Fruit fly (Drosophila melanogaster) whole organism: ENCODE results near the gene Vm26Ab.

Source experiments
- CG8478 ChIP-seq: fragments of >200 bp; optimal IDR thresholded peaks from 2 replicates; lab custom pipeline; 2018; ENCODE audit warnings: inconsistent platforms
- Dll ChIP-seq: fragments of >200 bp; optimal IDR thresholded peaks from 2 replicates; lab custom pipeline; 2017
- EcR ChIP-seq, 2 experiments: fragments of >200 bp; optimal IDR thresholded peaks; 2 replicates each; lab custom pipeline; 2017; ENCODE audit warnings: missing biosample characterization in 2 of 2, missing genetic modification characterization in 2 of 2, missing genetic modification reagents in 2 of 2
- pan ChIP-seq: fragments of >200 bp; optimal IDR thresholded peaks from 2 replicates; lab custom pipeline; 2017
- psq ChIP-seq: fragments of >200 bp; optimal IDR thresholded peaks from 2 replicates; lab custom pipeline; 2017
- usp ChIP-seq: fragments of >200 bp; optimal IDR thresholded peaks from 2 replicates; lab custom pipeline; 2017; ENCODE audit warnings: missing biosample characterization, missing genetic modification characterization, mixed read lengths

The Vm26Ab gene

dm6 chr2L:5946728-5947127 is 10.1 kb upstream of the Vm26Ab start:
- TF ChIP-seq CG8478 (lab: Kevin White, UChicago) (no peak), usp (no peak), psq (lab: Kevin White, UChicago) (no peak), EcR (GFP tag; optimal IDR thresholded peaks at IDR 0.05; lab: Kevin White, UChicago) (no peak), pan (lab: Kevin White, UChicago) (no peak), Dll (no peak)

- no peak for TF ChIP-seq psq (lab: Kevin White, UChicago)
Observed at dm6 chr2L:5947504-5947903, 9.3 kb upstream of the Vm26Ab start.

dm6 chr2L:5948775-5949526 is 7.9 kb upstream of the Vm26Ab start, which contains the start of gene CG9044:
CG9044 (plus strand) TSS chr2L:5949450.
- TF ChIP-seq psq (lab: Kevin White, UChicago): no peak
- no peak for TF ChIP-seq pan (lab: Kevin White, UChicago)
- no peak for TF ChIP-seq Dll
- no peak for TF ChIP-seq EcR (GFP tag; optimal IDR thresholded peaks at IDR 0.05; lab: Kevin White, UChicago)
- TF ChIP-seq CG8478 (lab: Kevin White, UChicago): no peak
- TF ChIP-seq usp: no peak

- TF ChIP-seq EcR (GFP tag; optimal IDR thresholded peaks at IDR 0.05; lab: Kevin White, UChicago) (no peak), CG8478 (lab: Kevin White, UChicago) (no peak), psq (lab: Kevin White, UChicago) (no peak)
Observed at dm6 chr2L:5956153-5956552, 651 bp upstream of the Vm26Ab start, which contains the start of gene CG13999. CG13999 (minus strand) TSS chr2L:5956466.

- TF ChIP-seq EcR (GFP tag; optimal IDR thresholded peaks at IDR 0.05; lab: Kevin White, UChicago) (no peak), Dll (no peak), CG8478 (lab: Kevin White, UChicago) (no peak), pan (lab: Kevin White, UChicago) (no peak), usp (no peak), psq (lab: Kevin White, UChicago) (no peak)
Observed at dm6 chr2L:5958581-5959177, 1.9 kb downstream of the Vm26Ab start, which contains the start of gene Vm26Ac. Vm26Ac (minus strand) TSS chr2L:5958631.

DNA sequence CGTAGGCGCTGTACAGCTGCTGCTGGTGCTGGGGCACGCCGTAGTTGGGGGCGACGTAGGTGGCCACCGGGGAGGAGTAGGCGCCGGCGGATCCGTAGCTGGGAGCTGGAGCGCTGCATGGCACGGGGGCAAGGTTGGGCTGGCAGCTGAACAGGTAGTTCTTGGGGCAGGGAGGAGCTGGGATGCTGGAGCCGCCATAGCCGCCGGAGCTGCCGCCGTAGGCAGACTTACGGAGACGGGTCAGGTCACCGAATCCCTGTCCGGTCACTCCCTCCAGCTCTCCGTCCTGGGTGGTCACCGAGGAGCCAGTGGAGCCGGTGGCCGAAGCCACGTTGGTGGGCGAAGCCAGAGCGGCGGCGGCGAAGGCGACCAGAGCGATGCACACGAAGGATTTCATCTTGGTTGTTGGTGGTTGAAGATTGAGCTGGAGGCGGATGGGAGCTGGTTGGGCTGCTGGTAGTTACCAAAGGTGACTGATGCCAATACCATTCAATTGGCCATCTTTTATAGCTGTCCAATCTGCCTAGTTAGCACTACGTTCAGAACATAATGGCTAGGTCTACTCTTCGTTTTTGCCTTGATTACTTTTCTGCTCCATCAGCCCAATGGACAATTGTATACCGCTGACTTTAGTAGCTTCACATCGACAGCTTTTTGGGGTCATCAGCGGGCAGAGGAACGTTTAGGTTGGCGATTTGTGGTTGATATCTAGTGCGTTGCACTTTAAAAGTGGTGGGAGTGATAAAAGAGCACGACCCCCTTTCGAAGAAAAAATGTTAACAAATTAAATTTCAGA is 3.3 kb downstream of the Vm26Ab start, which contains the start of gene Vm26Aa:
Vm26Aa (minus strand) TSS at position 478 of the 796 bp plus-strand sequence.
- TF ChIP-seq psq (lab: Kevin White, UChicago) (no peak), CG8478 (lab: Kevin White, UChicago) (no peak), usp (no peak), EcR (GFP tag; optimal IDR thresholded peaks at IDR 0.05; lab: Kevin White, UChicago) (no peak), Dll (no peak), pan (lab: Kevin White, UChicago) (no peak)

DNA sequence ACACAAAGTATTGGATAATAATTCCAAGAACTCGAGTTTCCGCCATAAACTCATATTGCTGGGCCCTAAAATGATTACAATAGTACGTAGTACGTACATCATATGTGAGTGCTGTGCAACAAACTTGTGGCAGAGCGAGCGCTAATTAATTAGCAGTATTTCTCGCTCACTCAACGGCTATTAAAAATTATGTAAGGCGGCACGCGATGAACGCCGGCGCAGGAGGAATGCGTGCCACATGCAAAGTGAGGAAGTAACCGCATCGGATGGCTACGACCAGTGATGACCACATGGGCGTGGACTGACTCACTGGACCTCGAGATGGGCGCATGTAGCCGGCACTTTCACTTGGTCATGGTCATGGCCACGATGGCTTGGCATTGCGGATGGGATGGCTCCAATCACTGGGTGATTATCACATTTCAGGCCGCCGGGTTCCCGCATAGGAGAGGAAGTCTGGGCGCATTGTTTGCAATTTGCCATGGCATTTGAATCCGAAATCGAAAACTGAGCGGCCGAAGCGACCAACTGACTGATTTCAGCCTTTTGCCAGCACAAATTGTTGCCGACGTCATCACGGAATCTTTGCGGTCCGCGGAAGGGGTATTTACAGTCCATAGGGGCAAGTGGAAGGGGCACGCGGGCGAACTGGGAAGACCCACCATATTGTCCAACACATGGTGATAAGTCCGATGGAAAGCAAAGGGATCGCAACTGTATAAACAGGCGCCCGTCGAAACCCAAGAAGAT is 4.5 kb downstream of the Vm26Ab start:
- no peak for TF ChIP-seq EcR (GFP tag; optimal IDR thresholded peaks at IDR 0.05; lab: Kevin White, UChicago)
- TF ChIP-seq Dll: no peak
- no peak for TF ChIP-seq pan (lab: Kevin White, UChicago)
- TF ChIP-seq psq (lab: Kevin White, UChicago): no peak
- TF ChIP-seq usp: no peak
- no peak for TF ChIP-seq CG8478 (lab: Kevin White, UChicago)

DNA sequence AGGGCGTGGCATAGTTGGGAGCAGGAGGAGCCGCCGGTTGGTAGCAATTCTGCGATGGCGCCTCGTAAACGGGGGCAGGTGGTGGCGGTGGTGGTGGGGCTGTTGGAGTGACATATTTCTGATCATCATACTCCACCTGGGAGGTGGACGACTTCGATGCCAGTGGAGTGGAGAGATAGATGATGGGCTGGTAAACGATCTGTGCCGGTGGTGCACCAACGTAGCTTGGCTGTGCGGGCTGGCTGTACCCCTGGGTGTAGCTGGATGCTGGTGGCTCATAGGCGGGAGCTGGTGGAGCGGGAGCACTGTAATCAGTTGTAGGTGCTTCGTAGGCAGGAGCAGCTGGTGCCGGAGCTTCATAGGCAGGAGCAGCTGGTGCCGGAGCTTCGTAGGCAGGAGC is 6.4 kb downstream of the Vm26Ab start:
- TF ChIP-seq Dll (no peak), usp (no peak), CG8478 (lab: Kevin White, UChicago) (no peak), EcR (GFP tag; optimal IDR thresholded peaks at IDR 0.05; lab: Kevin White, UChicago) (no peak), pan (lab: Kevin White, UChicago) (no peak), psq (lab: Kevin White, UChicago) (no peak)

- no peak for TF ChIP-seq CG8478 (lab: Kevin White, UChicago)
- TF ChIP-seq Dll: no peak
- no peak for TF ChIP-seq usp
- TF ChIP-seq EcR (GFP tag; optimal IDR thresholded peaks at IDR 0.05; lab: Kevin White, UChicago): no peak
- no peak for TF ChIP-seq pan (lab: Kevin White, UChicago)
- TF ChIP-seq psq (lab: Kevin White, UChicago): no peak
Observed at dm6 chr2L:5964211-5964610, 7.4 kb downstream of the Vm26Ab start.

DNA sequence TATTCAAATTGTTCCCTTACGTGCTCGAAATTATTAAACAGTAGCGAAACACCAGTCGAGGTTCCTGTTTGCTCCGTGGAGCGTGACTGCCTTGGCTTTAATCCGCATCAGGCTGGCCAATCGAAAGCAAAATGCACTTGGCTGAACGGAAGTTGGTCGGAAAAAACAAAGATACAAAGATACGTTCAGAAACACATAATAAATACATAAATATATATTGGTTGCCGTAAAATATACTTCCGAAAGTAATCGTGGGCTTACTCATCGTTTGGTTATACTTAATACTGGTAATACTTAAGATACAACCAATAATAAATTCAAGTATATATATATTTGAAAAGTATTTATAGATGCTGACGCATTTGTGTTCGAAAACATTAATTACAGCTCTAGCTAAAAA is 8.0 kb downstream of the Vm26Ab start, which contains the start of gene psd:
psd (minus strand) TSS at position 101 of the 400 bp plus-strand sequence.
- TF ChIP-seq CG8478 (lab: Kevin White, UChicago): no peak
